Worm (Caenorhabditis elegans): Measurements from ENCODE around the gene K07H8.8.

The K07H8.8 gene

ce11 chrIV:8300468-8300867, 32.3 kb upstream of the K07H8.8 start, which contains the start of gene F35H10.5:
F35H10.5 (plus strand) TSS chrIV:8300768.
- no peak for TF ChIP-seq lin-15B (tag; optimal IDR thresholded peaks at IDR 0.05)
- no peak for TF ChIP-seq eor-1 (tag; optimal IDR thresholded peaks at IDR 0.05)
- no peak for TF ChIP-seq zag-1 (tag; optimal IDR thresholded peaks at IDR 0.05)
- no peak for TF ChIP-seq egl-27 (tag; optimal IDR thresholded peaks at IDR 0.05)
- no peak for TF ChIP-seq nhr-76 (tag; optimal IDR thresholded peaks at IDR 0.05)
- no peak for TF ChIP-seq nhr-43 (tag; optimal IDR thresholded peaks at IDR 0.05; ENCODE audit: poor library complexity, severe bottlenecking)
- no peak for TF ChIP-seq egl-5 (tag; optimal IDR thresholded peaks at IDR 0.05)
- no peak for TF ChIP-seq nhr-67 (tag; optimal IDR thresholded peaks at IDR 0.05)
- TF ChIP-seq nhr-11 (tag; optimal IDR thresholded peaks at IDR 0.05) = no peak

ce11 chrIV:8299636-8300035, 31.4 kb upstream of the K07H8.8 start, which contains the start of gene F35H10.6:
F35H10.6 (plus strand) TSS chrIV:8299936.
- TF ChIP-seq fos-1 (tag; optimal IDR thresholded peaks at IDR 0.05) = no peak
- TF ChIP-seq sea-2 (GFP tag; optimal IDR thresholded peaks at IDR 0.05) = no peak
- no peak for TF ChIP-seq ceh-9 (tag; optimal IDR thresholded peaks at IDR 0.05)
- no peak for TF ChIP-seq pha-4 (tag; optimal IDR thresholded peaks at IDR 0.05)
- TF ChIP-seq nhr-12 (tag; optimal IDR thresholded peaks at IDR 0.05) = no peak
- TF ChIP-seq mdl-1 (tag; optimal IDR thresholded peaks at IDR 0.05) = no peak
- TF ChIP-seq tbx-2 (tag; optimal IDR thresholded peaks at IDR 0.05) = no peak
- TF ChIP-seq mml-1 (tag; optimal IDR thresholded peaks at IDR 0.05) = no peak
- TF ChIP-seq ama-1 (optimal IDR thresholded peaks at IDR 0.05) = no peak
- TF ChIP-seq jun-1 (tag; optimal IDR thresholded peaks at IDR 0.05) = no peak
- TF ChIP-seq nhr-43 (tag; optimal IDR thresholded peaks at IDR 0.05; ENCODE audit: poor library complexity, severe bottlenecking) = no peak
- no peak for TF ChIP-seq unc-39 (tag; optimal IDR thresholded peaks at IDR 0.05)
- no peak for TF ChIP-seq unc-62 (GFP tag; optimal IDR thresholded peaks at IDR 0.05)

ce11 chrIV:8297192-8297591, 29.0 kb upstream of the K07H8.8 start, which contains the start of gene nprl-3:
nprl-3 (plus strand) TSS chrIV:8297492.
- TF ChIP-seq ama-1 (optimal IDR thresholded peaks at IDR 0.05) = no peak

- TF ChIP-seq ama-1 (optimal IDR thresholded peaks at IDR 0.05) = peak; percentile 18
- no peak for TF ChIP-seq unc-62 (GFP tag; optimal IDR thresholded peaks at IDR 0.05)
Measured at ce11 chrIV:8294650-8295049, 26.4 kb upstream of the K07H8.8 start, which contains the start of gene tbce-1. tbce-1 (plus strand) TSS chrIV:8294690.

- TF ChIP-seq nhr-43 (tag; optimal IDR thresholded peaks at IDR 0.05; ENCODE audit: poor library complexity, severe bottlenecking) (no peak), nhr-23 (tag; optimal IDR thresholded peaks at IDR 0.05) (no peak), eor-1 (tag; optimal IDR thresholded peaks at IDR 0.05) (no peak), daf-12 (tag; optimal IDR thresholded peaks at IDR 0.05) (no peak), egl-27 (tag; optimal IDR thresholded peaks at IDR 0.05) (no peak), unc-62 (GFP tag; optimal IDR thresholded peaks at IDR 0.05) (no peak), sea-2 (GFP tag; optimal IDR thresholded peaks at IDR 0.05) (no peak), fkh-2 (tag; optimal IDR thresholded peaks at IDR 0.05) (no peak), nhr-12 (tag; optimal IDR thresholded peaks at IDR 0.05) (no peak), pqm-1 (tag; optimal IDR thresholded peaks at IDR 0.05) (no peak), ceh-16 (tag; optimal IDR thresholded peaks at IDR 0.05) (no peak), ztf-11 (tag; optimal IDR thresholded peaks at IDR 0.05) (no peak), ama-1 (optimal IDR thresholded peaks at IDR 0.05) (no peak), snpc-4 (tag; optimal IDR thresholded peaks at IDR 0.05) (no peak), mdl-1 (tag; optimal IDR thresholded peaks at IDR 0.05) (no peak), hmg-11 (tag; optimal IDR thresholded peaks at IDR 0.05) (no peak), tbx-2 (tag; optimal IDR thresholded peaks at IDR 0.05) (no peak), unc-39 (tag; optimal IDR thresholded peaks at IDR 0.05) (no peak)
Measured at ce11 chrIV:8291232-8291631, 23.0 kb upstream of the K07H8.8 start, which contains the start of gene K07H8.2. K07H8.2 (plus strand) TSS chrIV:8291532.

ce11 chrIV:8289580-8290323, 21.5 kb upstream of the K07H8.8 start, which contains the start of gene daf-31:
daf-31 (plus strand) TSS chrIV:8290273.
- no peak for TF ChIP-seq zag-1 (tag; optimal IDR thresholded peaks at IDR 0.05)
- peak; percentile 83 for TF ChIP-seq pha-4 (tag; optimal IDR thresholded peaks at IDR 0.05)
- peak; percentile 88 for TF ChIP-seq lin-39 (tag; optimal IDR thresholded peaks at IDR 0.05)
- no peak for TF ChIP-seq elt-3 (tag; optimal IDR thresholded peaks at IDR 0.05)
- TF ChIP-seq mdl-1 (tag; optimal IDR thresholded peaks at IDR 0.05) = no peak
- TF ChIP-seq ama-1 (optimal IDR thresholded peaks at IDR 0.05) = no peak
- TF ChIP-seq lin-15B (tag; optimal IDR thresholded peaks at IDR 0.05) = peak; percentile 64
- no peak for TF ChIP-seq R02D3.7 (tag; optimal IDR thresholded peaks at IDR 0.05)
- TF ChIP-seq nhr-76 (tag; optimal IDR thresholded peaks at IDR 0.05) = no peak
- TF ChIP-seq ztf-11 (tag; optimal IDR thresholded peaks at IDR 0.05) = no peak
- TF ChIP-seq egl-5 (tag; optimal IDR thresholded peaks at IDR 0.05) = peak; percentile 77
- TF ChIP-seq nhr-23 (tag; optimal IDR thresholded peaks at IDR 0.05) = peak; percentile 47
- no peak for TF ChIP-seq nhr-77 (tag; optimal IDR thresholded peaks at IDR 0.05)
- no peak for TF ChIP-seq unc-39 (tag; optimal IDR thresholded peaks at IDR 0.05)
- TF ChIP-seq ceh-16 (tag; optimal IDR thresholded peaks at IDR 0.05) = no peak
- peak; percentile 57 for TF ChIP-seq snpc-4 (tag; optimal IDR thresholded peaks at IDR 0.05)
- no peak for TF ChIP-seq unc-62 (GFP tag; optimal IDR thresholded peaks at IDR 0.05)
- TF ChIP-seq mml-1 (tag; optimal IDR thresholded peaks at IDR 0.05) = no peak
- no peak for TF ChIP-seq ceh-82 (tag; optimal IDR thresholded peaks at IDR 0.05)
- TF ChIP-seq ceh-28 (tag; optimal IDR thresholded peaks at IDR 0.05) = peak; percentile 32
- no peak for TF ChIP-seq nhr-43 (tag; optimal IDR thresholded peaks at IDR 0.05; ENCODE audit: poor library complexity, severe bottlenecking)
- no peak for TF ChIP-seq nhr-28 (tag; optimal IDR thresholded peaks at IDR 0.05)
- TF ChIP-seq nhr-11 (tag; optimal IDR thresholded peaks at IDR 0.05) = no peak
- no peak for TF ChIP-seq jun-1 (tag; optimal IDR thresholded peaks at IDR 0.05)
- no peak for TF ChIP-seq elt-1 (tag; optimal IDR thresholded peaks at IDR 0.05)
- no peak for TF ChIP-seq nhr-237 (tag; optimal IDR thresholded peaks at IDR 0.05)
- no peak for TF ChIP-seq ceh-9 (tag; optimal IDR thresholded peaks at IDR 0.05)
- no peak for TF ChIP-seq sea-2 (GFP tag; optimal IDR thresholded peaks at IDR 0.05)

Data from whole organism, L3 larva.